Worm (Caenorhabditis elegans) whole organism, L3 larva: ENCODE measurements around the gene F49C12.2.

Source experiments
- ceh-82 ChIP-seq: fragments of 150-350 bp; optimal IDR thresholded peaks from 2 replicates; lab custom pipeline; 2014; ENCODE audit warnings: missing biosample characterization, missing genetic modification characterization
- elt-2 ChIP-seq: sonication (generic microtip); optimal IDR thresholded peaks from 2 replicates; lab custom pipeline; 2016; ENCODE audit warnings: missing genetic modification reagents, mild to moderate bottlenecking, missing genetic modification characterization, missing compliant biosample characterization
- elt-3 ChIP-seq, 3 experiments: fragments of 150-350 bp in 1 of 3; sonication (generic microtip) in 2 of 3; optimal IDR thresholded peaks; 2 replicates in 2 of 3; 4 replicates in 1 of 3; lab custom pipeline; 2014 to 2017; ENCODE audit warnings: missing biosample characterization in 3 of 3, missing genetic modification characterization in 3 of 3
- fkh-10 ChIP-seq: sonication (generic microtip); optimal IDR thresholded peaks from 2 replicates; lab custom pipeline; 2017; ENCODE audit warnings: missing biosample characterization, missing genetic modification reagents, missing genetic modification characterization
- lin-39 ChIP-seq: fragments of 150-350 bp; optimal IDR thresholded peaks from 2 replicates; lab custom pipeline; 2018; ENCODE audit warnings: missing biosample characterization, missing genetic modification reagents, missing genetic modification characterization
- nhr-237 ChIP-seq: fragments of 150-350 bp; optimal IDR thresholded peaks from 2 replicates; lab custom pipeline; 2014; ENCODE audit warnings: missing biosample characterization, missing genetic modification characterization
- nhr-28 ChIP-seq: fragments of 150-350 bp; optimal IDR thresholded peaks from 2 replicates; lab custom pipeline; 2014; ENCODE audit warnings: missing biosample characterization, missing genetic modification characterization
- nhr-67 ChIP-seq: fragments of 150-350 bp; optimal IDR thresholded peaks from 2 replicates; lab custom pipeline; 2014; ENCODE audit warnings: missing biosample characterization, missing genetic modification characterization
- nhr-76 ChIP-seq: fragments of 150-350 bp; sonication (generic microtip); optimal IDR thresholded peaks from 5 replicates; lab custom pipeline; 2014; ENCODE audit warnings: missing biosample characterization, missing genetic modification characterization
- pha-4 ChIP-seq: fragments of 150-350 bp; optimal IDR thresholded peaks from 2 replicates; lab custom pipeline; 2014; ENCODE audit warnings: missing biosample characterization, missing genetic modification reagents, missing genetic modification characterization
- zag-1 ChIP-seq: fragments of 150-350 bp; optimal IDR thresholded peaks from 2 replicates; lab custom pipeline; 2014; ENCODE audit warnings: missing biosample characterization, missing genetic modification characterization

DNA sequence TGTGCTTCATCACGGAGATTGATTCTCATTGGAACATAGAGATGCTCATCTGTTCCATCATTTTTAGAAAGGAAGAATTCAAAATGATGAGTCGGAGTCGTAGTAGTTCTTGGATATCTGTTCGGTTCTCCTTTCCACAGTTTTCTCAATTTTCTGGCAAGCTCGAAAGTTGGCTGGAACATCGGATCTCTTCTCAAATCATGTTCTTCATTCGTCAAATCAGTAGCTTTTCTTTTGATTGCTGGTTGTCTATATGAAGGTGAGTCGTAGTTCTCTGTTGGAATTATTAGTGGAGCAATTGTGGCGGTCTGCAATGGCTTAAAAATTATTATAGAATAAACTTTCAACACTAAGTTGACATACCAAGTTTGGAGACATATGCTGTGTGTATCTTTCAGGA is 36.8 kb downstream of the F49C12.2 start:
- no peak for TF ChIP-seq zag-1 (tag; lab: Kevin White, UChicago)
- TF ChIP-seq pha-4, result no peak
- no peak for TF ChIP-seq lin-39 (tag; lab: Kevin White, UChicago)
- no peak for TF ChIP-seq elt-2
- no peak for TF ChIP-seq nhr-76
- no peak for TF ChIP-seq elt-3 (tag; optimal IDR thresholded peaks at IDR 0.05; lab: Kevin White, UChicago)
- no peak for TF ChIP-seq fkh-10 (GFP tag; lab: Kevin White, UChicago)
- TF ChIP-seq nhr-67, result no peak
- no peak for TF ChIP-seq ceh-82 (tag; lab: Kevin White, UChicago)
- TF ChIP-seq nhr-237 (tag; lab: Kevin White, UChicago), result no peak
- TF ChIP-seq nhr-28 (tag; lab: Kevin White, UChicago), result no peak
